Worm (Caenorhabditis elegans) whole organism, young adult: ENCODE measurements around the gene idpb-1.
A peak's percentile ranks its signal among the peaks of the same experiment; 100 is the strongest.

Experiments
- B0336.3 ChIP-seq: fragments of 200-800 bp; sonication (Bioruptor generic); IDR thresholded peaks from 2 replicates; pipeline ENCODE4 v1.3.6; 2022; ENCODE audit warnings: missing genetic modification characterization, missing compliant biosample characterization
- F10E7.11 ChIP-seq: sonication (generic microtip); optimal IDR thresholded peaks from 2 replicates; lab custom pipeline; 2017; ENCODE audit warnings: mild to moderate bottlenecking, missing genetic modification characterization, moderate library complexity, missing compliant biosample characterization
- F22D6.2 ChIP-seq: sonication (generic microtip); optimal IDR thresholded peaks from 2 replicates; lab custom pipeline; 2016; ENCODE audit warnings: mild to moderate bottlenecking, missing genetic modification characterization, missing compliant biosample characterization
- F37B4.10 ChIP-seq: fragments of 200-800 bp; sonication (Bioruptor generic); IDR thresholded peaks from 2 replicates; pipeline ENCODE4 v1.3.6; 2022; ENCODE audit warnings: missing genetic modification characterization, missing compliant biosample characterization
- F49E8.2 ChIP-seq: sonication (generic microtip); optimal IDR thresholded peaks from 3 replicates; lab custom pipeline; 2017; ENCODE audit warnings: missing genetic modification characterization, mild to moderate bottlenecking, missing compliant biosample characterization, antibody characterized with exemption, moderate library complexity; ENCODE audit not compliant: insufficient read depth
- K11D2.4 ChIP-seq: fragments of 200-800 bp; sonication (Bioruptor generic); IDR thresholded peaks from 2 replicates; pipeline ENCODE4 v1.3.6; 2022; ENCODE audit warnings: missing genetic modification reagents, missing genetic modification characterization, missing compliant biosample characterization
- K12H6.12 ChIP-seq: fragments of 200-800 bp; sonication (Bioruptor generic); optimal IDR thresholded peaks from 2 replicates; lab custom pipeline; 2018; ENCODE audit warnings: mild to moderate bottlenecking, missing genetic modification characterization, missing compliant biosample characterization
- Y53G8AR.9 ChIP-seq: fragments of 200-800 bp; sonication (Bioruptor generic); conservative IDR thresholded peaks from 2 replicates; pipeline ENCODE4 v1.3.6; 2022; ENCODE audit warnings: missing genetic modification reagents, missing genetic modification characterization, missing compliant biosample characterization
- ZK185.1 ChIP-seq: sonication (generic microtip); optimal IDR thresholded peaks from 2 replicates; lab custom pipeline; 2016; ENCODE audit warnings: mild to moderate bottlenecking, missing genetic modification characterization, missing compliant biosample characterization; ENCODE audit not compliant: poor library complexity, severe bottlenecking
- aptf-2 ChIP-seq: fragments of 200-800 bp; sonication (Bioruptor generic); conservative IDR thresholded peaks from 2 replicates; pipeline ENCODE4 v1.3.6; 2022; ENCODE audit warnings: missing genetic modification reagents, missing genetic modification characterization, missing compliant biosample characterization
- attf-3 ChIP-seq: fragments of 200-800 bp; sonication (Bioruptor generic); conservative IDR thresholded peaks from 2 replicates; pipeline ENCODE4 v1.3.6; 2022; ENCODE audit warnings: missing genetic modification reagents, missing genetic modification characterization, missing compliant biosample characterization
- attf-5 ChIP-seq: fragments of 200-800 bp; sonication (Bioruptor generic); optimal IDR thresholded peaks from 2 replicates; lab custom pipeline; 2018; ENCODE audit warnings: mild to moderate bottlenecking, missing genetic modification characterization, missing compliant biosample characterization
- bed-1 ChIP-seq: fragments of 200-800 bp; sonication (Bioruptor generic); IDR thresholded peaks from 2 replicates; pipeline ENCODE4 v1.3.6; 2022; ENCODE audit warnings: missing genetic modification reagents, missing genetic modification characterization, missing compliant biosample characterization
- ceh-27 ChIP-seq: fragments of 200-800 bp; sonication (Bioruptor generic); optimal IDR thresholded peaks from 2 replicates; lab custom pipeline; 2018; ENCODE audit warnings: mild to moderate bottlenecking, missing genetic modification characterization, moderate library complexity, missing compliant biosample characterization
- chd-7 ChIP-seq: sonication (generic microtip); optimal IDR thresholded peaks from 2 replicates; lab custom pipeline; 2016; ENCODE audit warnings: mild to moderate bottlenecking, missing genetic modification characterization, moderate library complexity, missing compliant biosample characterization
- die-1 ChIP-seq: sonication (generic microtip); optimal IDR thresholded peaks from 2 replicates; lab custom pipeline; 2016; ENCODE audit warnings: missing genotype, mild to moderate bottlenecking, missing genetic modification characterization, missing compliant biosample characterization
- egl-44 ChIP-seq: fragments of 200-800 bp; sonication (Bioruptor generic); IDR thresholded peaks from 2 replicates; pipeline ENCODE4 v1.3.6; 2022; ENCODE audit warnings: missing genetic modification reagents, missing genetic modification characterization, missing compliant biosample characterization
- gei-17 ChIP-seq: fragments of 200-800 bp; sonication (Bioruptor generic); optimal IDR thresholded peaks from 2 replicates; lab custom pipeline; 2018; ENCODE audit warnings: mild to moderate bottlenecking, missing genetic modification characterization, missing compliant biosample characterization
- him-1 ChIP-seq: sonication (generic microtip); optimal IDR thresholded peaks from 2 replicates; lab custom pipeline; 2016; ENCODE audit warnings: missing genotype, missing genetic modification reagents, missing genetic modification characterization, missing compliant biosample characterization
- hsf-1 ChIP-seq: fragments of 200-800 bp; sonication (Bioruptor generic); IDR thresholded peaks from 2 replicates; pipeline ENCODE4 v1.3.6; 2022; ENCODE audit warnings: missing genetic modification reagents, missing genetic modification characterization, missing compliant biosample characterization
- lsl-1 ChIP-seq: fragments of 200-800 bp; sonication (Bioruptor generic); optimal IDR thresholded peaks from 2 replicates; lab custom pipeline; 2018; ENCODE audit warnings: mild to moderate bottlenecking, missing genetic modification characterization, moderate library complexity, missing compliant biosample characterization
- nhr-120 ChIP-seq: fragments of 200-800 bp; sonication (Bioruptor generic); IDR thresholded peaks from 2 replicates; pipeline ENCODE4 v1.3.6; 2022; ENCODE audit warnings: missing genetic modification characterization, missing compliant biosample characterization
- nhr-27 ChIP-seq: fragments of 200-800 bp; sonication (Bioruptor generic); optimal IDR thresholded peaks from 2 replicates; lab custom pipeline; 2018; ENCODE audit warnings: mild to moderate bottlenecking, missing genetic modification characterization, moderate library complexity, missing compliant biosample characterization
- nhr-80 ChIP-seq: sonication (generic microtip); optimal IDR thresholded peaks from 2 replicates; lab custom pipeline; 2016; ENCODE audit warnings: missing genetic modification characterization, missing compliant biosample characterization
- pbrm-1 ChIP-seq: fragments of 200-800 bp; sonication (Bioruptor generic); IDR thresholded peaks from 2 replicates; pipeline ENCODE4 v1.3.6; 2022; ENCODE audit warnings: missing genetic modification reagents, missing genetic modification characterization, missing compliant biosample characterization
- sea-2 ChIP-seq: fragments of 200-800 bp; sonication (Bioruptor generic); IDR thresholded peaks from 2 replicates; pipeline ENCODE4 v1.3.6; 2022; ENCODE audit warnings: missing genetic modification characterization, missing compliant biosample characterization
- snpc-1.3 ChIP-seq: sonication (generic microtip); optimal IDR thresholded peaks from 2 replicates; lab custom pipeline; 2017; ENCODE audit warnings: missing genetic modification characterization, mild to moderate bottlenecking, missing compliant biosample characterization, antibody characterized with exemption, moderate library complexity, missing genotype, missing genetic modification reagents; ENCODE audit not compliant: insufficient read depth
- snpc-4 ChIP-seq, 5 experiments: fragments of 150-350 bp in 1 of 5; sonication (generic microtip) in 4 of 5; optimal IDR thresholded peaks; 2 replicates each; lab custom pipeline; 2014 to 2018; ENCODE audit warnings: missing genetic modification characterization in 5 of 5, missing biosample characterization in 3 of 5, antibody characterized with exemption in 2 of 5, mild to moderate bottlenecking in 2 of 5, missing compliant biosample characterization in 2 of 5, missing genotype in 2 of 5, moderate library complexity in 2 of 5, missing genetic modification reagents in 1 of 5
- tbx-9 ChIP-seq: sonication (generic microtip); optimal IDR thresholded peaks from 2 replicates; lab custom pipeline; 2016; ENCODE audit warnings: borderline replicate concordance, missing genetic modification characterization, inconsistent platforms, missing compliant biosample characterization
- tlf-1 ChIP-seq: fragments of 200-800 bp; sonication (Bioruptor generic); optimal IDR thresholded peaks from 2 replicates; lab custom pipeline; 2018; ENCODE audit warnings: mild to moderate bottlenecking, missing genetic modification characterization, missing compliant biosample characterization
- unc-62 ChIP-seq: fragments of 150-350 bp; optimal IDR thresholded peaks from 2 replicates; lab custom pipeline; 2014; ENCODE audit warnings: missing biosample characterization, missing genetic modification reagents, missing genetic modification characterization
- xnd-1 ChIP-seq: sonication (generic microtip); optimal IDR thresholded peaks from 2 replicates; lab custom pipeline; 2016; ENCODE audit warnings: missing genotype, missing genetic modification reagents, missing genetic modification characterization, missing compliant biosample characterization
- zim-3 ChIP-seq: sonication (generic microtip); optimal IDR thresholded peaks from 2 replicates; lab custom pipeline; 2017; ENCODE audit warnings: mild to moderate bottlenecking, missing genetic modification characterization, moderate library complexity, missing compliant biosample characterization
- ztf-22 ChIP-seq: fragments of 200-800 bp; sonication (Bioruptor generic); optimal IDR thresholded peaks from 2 replicates; lab custom pipeline; 2018; ENCODE audit warnings: mild to moderate bottlenecking, missing genetic modification characterization, moderate library complexity, missing compliant biosample characterization
- ztf-6 ChIP-seq: fragments of 200-800 bp; sonication (Bioruptor generic); IDR thresholded peaks from 2 replicates; pipeline ENCODE4 v1.3.6; 2022; ENCODE audit warnings: missing genetic modification reagents, missing genetic modification characterization, missing compliant biosample characterization

The idpb-1 gene

ce11 chrII:5061794-5062368 is 39.9 kb upstream of the idpb-1 start, which contains the start of gene smc-5 (continued):
- TF ChIP-seq snpc-1.3 = peak; percentile 28
- TF ChIP-seq B0336.3 (GFP tag; lab: Robert Waterston, UW) = no peak
- TF ChIP-seq F22D6.2 (tag; lab: Kevin White, UChicago) = no peak
- peak; percentile 28 for TF ChIP-seq nhr-80 (tag; lab: Kevin White, UChicago)
- peak; percentile 70 for TF ChIP-seq lsl-1 (GFP tag; lab: Kevin White, UChicago)
- no peak for TF ChIP-seq pbrm-1 (GFP tag; lab: Robert Waterston, UW)
- no peak for TF ChIP-seq tbx-9 (tag; lab: Kevin White, UChicago)
- TF ChIP-seq unc-62 = no peak
- TF ChIP-seq zim-3 (tag; lab: Kevin White, UChicago) = no peak
- peak; percentile 7 for TF ChIP-seq die-1
- TF ChIP-seq ZK185.1 (tag; lab: Kevin White, UChicago) = peak; percentile 20
- no peak for TF ChIP-seq chd-7 (tag; lab: Kevin White, UChicago)
- TF ChIP-seq F49E8.2 (tag; lab: Kevin White, UChicago) = peak; percentile 27
- no peak for TF ChIP-seq ztf-6 (GFP tag; lab: Robert Waterston, UW)
- TF ChIP-seq xnd-1 (tag; lab: Kevin White, UChicago) = peak; percentile 32
- no peak for TF ChIP-seq K12H6.12
- 0 out of 2 replicates have a peak, but pooled peaks have one; percentile 31 for TF ChIP-seq attf-3 (GFP tag; lab: Robert Waterston, UW)
- no peak for TF ChIP-seq hsf-1 (GFP tag; lab: Robert Waterston, UW)
- no peak for TF ChIP-seq egl-44 (GFP tag; lab: Robert Waterston, UW)
- TF ChIP-seq, all 124 proteins: peak for 37

- TF ChIP-seq Y53G8AR.9 (GFP tag; lab: Robert Waterston, UW) = no peak
- no peak for TF ChIP-seq tlf-1 (GFP tag; lab: Kevin White, UChicago)
- no peak for TF ChIP-seq F10E7.11 (tag; lab: Kevin White, UChicago)
- no peak for TF ChIP-seq gei-17
- no peak for TF ChIP-seq ztf-22 (GFP tag; lab: Kevin White, UChicago)
- TF ChIP-seq him-1 (tag; lab: Kevin White, UChicago) = no peak
- TF ChIP-seq nhr-27 (tag; lab: Kevin White, UChicago) = no peak
- no peak for TF ChIP-seq snpc-4 (GFP tag; optimal IDR thresholded peaks at IDR 0.05; lab: Kevin White, UChicago)
- no peak for TF ChIP-seq snpc-4 (tag; optimal IDR thresholded peaks at IDR 0.05; lab: Kevin White, UChicago)
- TF ChIP-seq ceh-27 (GFP tag; lab: Kevin White, UChicago) = no peak
- TF ChIP-seq sea-2 (GFP tag; lab: Robert Waterston, UW) = no peak
- TF ChIP-seq hsf-1 (GFP tag; lab: Robert Waterston, UW) = no peak
Measured at ce11 chrII:5066967-5067366, 34.8 kb upstream of the idpb-1 start.

- TF ChIP-seq bed-1 (GFP tag; lab: Robert Waterston, UW) (no peak), F37B4.10 (GFP tag; lab: Robert Waterston, UW) (no peak), K11D2.4 (GFP tag; lab: Robert Waterston, UW) (no peak), B0336.3 (GFP tag; lab: Robert Waterston, UW) (no peak), nhr-80 (tag; lab: Kevin White, UChicago) (no peak), aptf-2 (GFP tag; lab: Robert Waterston, UW) (no peak), attf-5 (GFP tag; lab: Kevin White, UChicago) (no peak), ZK185.1 (tag; lab: Kevin White, UChicago) (no peak), F10E7.11 (tag; lab: Kevin White, UChicago) (no peak), nhr-120 (GFP tag; lab: Robert Waterston, UW) (no peak)
Measured at ce11 chrII:5067927-5068326, 33.9 kb upstream of the idpb-1 start, which contains the start of gene C27A2.8. C27A2.8 (minus strand) TSS chrII:5068043.
